Worm (Caenorhabditis elegans) whole organism, L2 larva: ENCODE data around the gene H12D21.6.
"Not testable (repeated sequence)": the region's sequence is repeated elsewhere in the genome, so short reads cannot be mapped to it uniquely, and the experiment has no call there.

Experiments used
- F13H6.1 ChIP-seq: sonication (generic microtip); optimal IDR thresholded peaks from 2 replicates; lab custom pipeline; 2016; ENCODE audit warnings: missing genetic modification characterization, missing compliant biosample characterization
- R02D3.7 ChIP-seq: fragments of 150-350 bp; optimal IDR thresholded peaks from 2 replicates; lab custom pipeline; 2014; ENCODE audit warnings: missing biosample characterization, missing genetic modification characterization
- Y55F3AM.14 ChIP-seq: fragments of 200-800 bp; sonication (Bioruptor generic); optimal IDR thresholded peaks from 2 replicates; lab custom pipeline; 2018; ENCODE audit warnings: mild to moderate bottlenecking, missing genetic modification characterization, missing compliant biosample characterization
- ZK546.5 ChIP-seq: sonication (generic microtip); optimal IDR thresholded peaks from 2 replicates; lab custom pipeline; 2017; ENCODE audit warnings: missing biosample characterization, missing genetic modification characterization
- aly-2 ChIP-seq: fragments of 150-350 bp; optimal IDR thresholded peaks from 2 replicates; lab custom pipeline; 2014; ENCODE audit warnings: missing biosample characterization, missing genetic modification characterization
- blmp-1 ChIP-seq: sonication (generic microtip); optimal IDR thresholded peaks from 2 replicates; lab custom pipeline; 2017; ENCODE audit warnings: missing genetic modification characterization, mild to moderate bottlenecking, missing compliant biosample characterization, antibody characterized with exemption, moderate library complexity; ENCODE audit not compliant: insufficient read depth
- crh-2 ChIP-seq: sonication (generic microtip); optimal IDR thresholded peaks from 2 replicates; lab custom pipeline; 2017; ENCODE audit warnings: missing biosample characterization, missing genetic modification characterization
- elt-1 ChIP-seq: fragments of 150-350 bp; optimal IDR thresholded peaks from 2 replicates; lab custom pipeline; 2014; ENCODE audit warnings: missing biosample characterization, missing genetic modification characterization
- elt-3 ChIP-seq: sonication (generic microtip); optimal IDR thresholded peaks from 2 replicates; lab custom pipeline; 2017; ENCODE audit warnings: missing biosample characterization, missing genetic modification characterization
- fos-1 ChIP-seq: fragments of 150-350 bp; optimal IDR thresholded peaks from 2 replicates; lab custom pipeline; 2014; ENCODE audit warnings: missing biosample characterization, missing genetic modification characterization
- gmeb-1 ChIP-seq: fragments of 150-350 bp; optimal IDR thresholded peaks from 2 replicates; lab custom pipeline; 2014; ENCODE audit warnings: missing biosample characterization, missing genetic modification characterization
- lin-11 ChIP-seq: fragments of 150-350 bp; sonication (generic microtip); optimal IDR thresholded peaks from 2 replicates; lab custom pipeline; 2014; ENCODE audit warnings: missing biosample characterization, missing genetic modification characterization, inconsistent platforms, mixed read lengths
- lin-13 ChIP-seq: fragments of 150-350 bp; optimal IDR thresholded peaks from 2 replicates; lab custom pipeline; 2014; ENCODE audit warnings: missing biosample characterization, missing genetic modification reagents, missing genetic modification characterization
- mab-5 ChIP-seq: fragments of 150-350 bp; optimal IDR thresholded peaks from 2 replicates; lab custom pipeline; 2014; ENCODE audit warnings: missing biosample characterization, missing genetic modification characterization
- mdl-1 ChIP-seq, 2 experiments: fragments of 150-350 bp in 1 of 2; sonication (generic microtip) in 1 of 2; optimal IDR thresholded peaks; 2 replicates each; lab custom pipeline; 2017; ENCODE audit warnings: missing biosample characterization in 2 of 2, missing genetic modification characterization in 2 of 2
- nhr-11 ChIP-seq: fragments of 150-350 bp; optimal IDR thresholded peaks from 2 replicates; lab custom pipeline; 2014; ENCODE audit warnings: missing biosample characterization, missing genetic modification characterization
- nhr-12 ChIP-seq: fragments of 150-350 bp; optimal IDR thresholded peaks from 2 replicates; lab custom pipeline; 2014; ENCODE audit warnings: missing biosample characterization, missing genetic modification characterization
- nhr-129 ChIP-seq: fragments of 150-350 bp; optimal IDR thresholded peaks from 2 replicates; lab custom pipeline; 2014; ENCODE audit warnings: missing biosample characterization, missing genetic modification characterization
- nhr-21 ChIP-seq: fragments of 150-350 bp; optimal IDR thresholded peaks from 2 replicates; lab custom pipeline; 2014; ENCODE audit warnings: missing biosample characterization, missing genetic modification characterization
- nhr-23 ChIP-seq: fragments of 150-350 bp; optimal IDR thresholded peaks from 2 replicates; lab custom pipeline; 2014; ENCODE audit warnings: missing biosample characterization, missing genetic modification reagents, missing genetic modification characterization
- nhr-6 ChIP-seq: fragments of 150-350 bp; optimal IDR thresholded peaks from 2 replicates; lab custom pipeline; 2014; ENCODE audit warnings: missing biosample characterization, missing genetic modification characterization
- nhr-77 ChIP-seq: fragments of 150-350 bp; optimal IDR thresholded peaks from 2 replicates; lab custom pipeline; 2014; ENCODE audit warnings: missing biosample characterization, missing genetic modification characterization
- sem-4 ChIP-seq: fragments of 150-350 bp; optimal IDR thresholded peaks from 2 replicates; lab custom pipeline; 2014; ENCODE audit warnings: missing biosample characterization, missing genetic modification reagents, missing genetic modification characterization
- sma-3 ChIP-seq: sonication (generic microtip); optimal IDR thresholded peaks from 2 replicates; lab custom pipeline; 2016; ENCODE audit warnings: missing genetic modification reagents, missing genetic modification characterization, missing compliant biosample characterization
- sma-9 ChIP-seq, 2 experiments: fragments of 150-350 bp in 1 of 2; sonication (generic microtip) in 1 of 2; optimal IDR thresholded peaks; 2 replicates each; lab custom pipeline; 2014 to 2016; ENCODE audit warnings: missing genetic modification characterization in 2 of 2, mild to moderate bottlenecking in 1 of 2, missing biosample characterization in 1 of 2, missing compliant biosample characterization in 1 of 2, missing genetic modification reagents in 1 of 2, moderate library complexity in 1 of 2
- zag-1 ChIP-seq: fragments of 150-350 bp; optimal IDR thresholded peaks from 2 replicates; lab custom pipeline; 2014; ENCODE audit warnings: missing biosample characterization, missing genetic modification characterization
- ztf-1 ChIP-seq: fragments of 200-800 bp; sonication (Bioruptor generic); conservative IDR thresholded peaks from 2 replicates; pipeline ENCODE4 v1.3.6; 2022; ENCODE audit warnings: missing genetic modification characterization, missing compliant biosample characterization
- ztf-11 ChIP-seq: sonication (generic microtip); optimal IDR thresholded peaks from 2 replicates; lab custom pipeline; 2017; ENCODE audit warnings: missing biosample characterization, missing genetic modification characterization

Gene H12D21.6

DNA sequence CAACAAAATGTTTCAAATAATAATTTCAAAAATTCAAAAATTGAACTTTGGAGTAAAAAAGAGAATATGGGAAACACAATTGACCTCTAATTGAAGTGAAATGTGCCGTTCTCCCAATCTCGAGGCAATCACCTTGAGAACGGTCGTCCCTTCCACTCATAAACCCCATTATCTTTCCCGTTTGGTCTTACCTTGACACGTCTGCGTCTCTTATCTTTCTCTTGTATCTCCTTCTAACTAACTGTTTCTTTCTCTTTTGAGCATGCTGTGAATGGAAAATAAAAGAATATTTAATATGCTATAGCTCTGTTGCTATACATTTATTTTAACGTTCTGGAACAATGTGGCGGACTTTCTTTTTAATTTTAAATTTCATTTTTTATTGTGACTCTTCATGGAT, 1.9 kb upstream of the H12D21.6 start, which contains the start of gene H12D21.10:
Gene H12D21.10 (plus strand): TSS at position 260 of the 400 bp plus-strand sequence.
- TF ChIP-seq nhr-12 (no peak), nhr-23 (tag; lab: Kevin White, UChicago) (no peak), nhr-129 (tag; lab: Kevin White, UChicago) (no peak), elt-1 (tag; lab: Kevin White, UChicago) (no peak), elt-3 (tag; lab: Kevin White, UChicago) (no peak), lin-13 (GFP tag; lab: Kevin White, UChicago) (no peak), blmp-1 (tag; lab: Kevin White, UChicago) (no peak), sem-4 (tag; lab: Kevin White, UChicago) (no peak), aly-2 (tag; lab: Kevin White, UChicago) (no peak), ztf-11 (tag; lab: Kevin White, UChicago) (no peak), Y55F3AM.14 (no peak), nhr-11 (tag; lab: Kevin White, UChicago) (no peak), sma-3 (GFP tag; lab: Kevin White, UChicago) (no peak), nhr-77 (tag; lab: Kevin White, UChicago) (no peak)
- TF ChIP-seq, all 48 proteins: peak for 0

DNA sequence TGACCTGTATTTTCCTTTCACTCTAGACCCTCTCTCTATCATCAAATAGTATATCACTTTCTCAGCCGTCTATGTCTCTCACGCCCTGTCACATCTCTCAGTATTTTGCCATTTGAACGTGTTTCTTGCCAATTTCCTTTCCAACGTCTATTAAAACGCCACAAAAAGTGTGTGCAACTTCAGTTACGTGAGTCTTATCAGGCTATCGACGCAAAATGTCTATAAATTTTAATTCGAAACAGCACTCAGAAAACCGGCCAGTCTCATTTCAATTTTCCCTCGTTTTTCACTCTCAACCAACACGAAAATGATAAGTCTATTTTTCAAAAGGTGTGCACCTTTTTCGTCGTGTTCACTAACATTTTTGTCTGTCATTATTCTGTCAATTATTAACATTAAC, 2.1 kb downstream of the H12D21.6 start, which contains the start of gene mpst-3:
Gene mpst-3 (plus strand): TSS at position 91 of the 400 bp plus-strand sequence.
- TF ChIP-seq crh-2 (tag; lab: Kevin White, UChicago) (peak; percentile 16), fos-1 (tag; lab: Kevin White, UChicago) (peak; percentile 60), R02D3.7 (tag; lab: Kevin White, UChicago) (no peak), sma-9 (GFP tag; optimal IDR thresholded peaks at IDR 0.05; lab: Kevin White, UChicago) (peak; percentile 8), sma-9 (tag; optimal IDR thresholded peaks at IDR 0.05; lab: Kevin White, UChicago) (no peak)

DNA sequence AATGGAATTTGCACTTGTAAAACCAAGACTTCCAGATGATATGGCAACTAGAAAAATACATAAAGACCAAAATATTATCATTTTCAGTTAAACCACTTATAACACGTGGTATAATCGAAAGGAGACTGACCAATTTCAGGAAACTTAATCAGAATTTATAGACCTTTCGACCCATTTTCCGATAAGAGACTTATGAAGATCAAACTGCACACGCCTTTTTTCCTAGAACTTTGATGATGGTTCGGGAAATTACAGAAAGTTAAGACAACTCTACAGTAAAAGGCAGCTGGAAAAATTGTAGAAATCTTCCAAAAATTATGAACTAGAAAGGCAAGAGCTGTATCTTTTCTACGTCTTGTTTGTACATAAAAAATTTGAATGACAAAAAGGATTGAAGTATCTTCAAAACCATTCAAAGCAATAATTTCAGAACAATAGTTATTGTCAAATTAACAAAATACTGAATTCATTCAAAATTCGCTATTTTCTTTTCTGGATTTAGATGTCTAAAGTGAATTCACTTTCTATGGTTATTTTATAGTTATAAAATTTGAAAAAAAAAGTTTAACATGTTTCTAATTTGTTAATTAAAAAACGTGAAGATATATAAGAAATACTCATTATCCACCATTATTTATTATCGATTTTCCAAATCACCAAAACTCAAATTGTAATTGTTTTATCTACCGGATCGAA, 4.1 kb downstream of the H12D21.6 start, which contains the start of the genes mpst-2 and H12D21.5:
Gene mpst-2 (minus strand): TSS at position 101 of the 696 bp plus-strand sequence.
Gene H12D21.5 (plus strand): TSS at position 646 of the 696 bp plus-strand sequence.
- TF ChIP-seq mab-5 (tag; lab: Kevin White, UChicago) = no peak
- TF ChIP-seq ZK546.5 (tag; lab: Kevin White, UChicago) = no peak
- no peak for TF ChIP-seq blmp-1 (tag; lab: Kevin White, UChicago)
- no peak for TF ChIP-seq zag-1 (tag; lab: Kevin White, UChicago)
- TF ChIP-seq ztf-11 (tag; lab: Kevin White, UChicago) = no peak
- TF ChIP-seq mdl-1 (tag; optimal IDR thresholded peaks at IDR 0.05; lab: Kevin White, UChicago) = no peak
- TF ChIP-seq nhr-6 (tag; lab: Kevin White, UChicago) = no peak
- TF ChIP-seq aly-2 (tag; lab: Kevin White, UChicago) = no peak

DNA sequence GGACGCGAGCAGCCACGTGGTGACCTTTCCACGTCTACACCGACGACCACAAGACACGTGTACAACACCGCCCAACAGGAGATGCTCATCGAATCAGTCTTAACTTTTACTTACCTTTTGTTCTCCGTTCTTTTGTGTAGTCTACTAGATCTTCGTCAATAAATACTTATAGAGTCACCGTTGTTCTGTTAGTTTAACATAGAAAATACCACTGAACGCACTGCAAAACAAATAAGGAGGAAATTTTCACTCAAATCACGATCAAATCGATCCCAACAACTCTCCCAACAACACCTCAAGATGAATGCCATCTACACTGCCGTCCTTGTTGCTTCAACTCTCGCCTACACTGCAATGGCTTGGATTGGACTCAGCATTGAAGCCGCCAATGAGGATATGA, 6.8 kb downstream of the H12D21.6 start, which contains the start of gene nspa-2:
Gene nspa-2 (plus strand): TSS at position 301 of the 400 bp plus-strand sequence.
- TF ChIP-seq gmeb-1 (tag; lab: Kevin White, UChicago); nhr-129 (tag; lab: Kevin White, UChicago); ztf-1 (GFP tag; lab: Robert Waterston, UW): not testable (repeated sequence)

DNA sequence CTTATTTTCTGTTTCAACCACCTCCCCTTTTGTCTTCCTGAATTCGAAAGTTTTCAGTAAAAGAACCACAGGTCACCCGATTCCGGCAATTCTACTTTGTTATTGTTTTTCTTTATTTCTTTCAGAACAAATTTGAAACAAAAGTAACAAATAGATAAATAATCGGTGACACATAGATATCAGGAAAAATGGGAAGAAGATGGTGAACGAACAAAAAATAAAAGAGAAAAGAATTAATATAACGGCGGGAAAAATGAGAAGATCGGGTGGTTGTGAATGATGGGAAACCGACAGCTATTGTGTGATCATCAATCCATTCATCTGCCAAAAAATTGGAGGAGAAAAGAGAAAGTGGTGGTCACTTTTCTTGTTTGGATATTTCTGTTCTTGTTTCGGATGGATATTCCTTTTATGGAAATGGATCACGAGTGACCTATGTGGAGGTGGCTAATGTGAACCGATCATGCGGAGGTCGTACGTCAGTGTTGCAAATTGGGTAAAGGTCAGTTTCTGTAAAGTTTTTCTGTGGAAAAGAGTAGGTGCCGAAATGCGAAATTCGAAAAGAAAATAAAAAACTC, 20.3 kb downstream of the H12D21.6 start:
- TF ChIP-seq blmp-1 (tag; lab: Kevin White, UChicago) = peak; percentile 26
- no peak for TF ChIP-seq lin-11 (tag; lab: Kevin White, UChicago)
- TF ChIP-seq nhr-129 (tag; lab: Kevin White, UChicago) = no peak
- TF ChIP-seq, all 48 proteins: peak for 1

DNA sequence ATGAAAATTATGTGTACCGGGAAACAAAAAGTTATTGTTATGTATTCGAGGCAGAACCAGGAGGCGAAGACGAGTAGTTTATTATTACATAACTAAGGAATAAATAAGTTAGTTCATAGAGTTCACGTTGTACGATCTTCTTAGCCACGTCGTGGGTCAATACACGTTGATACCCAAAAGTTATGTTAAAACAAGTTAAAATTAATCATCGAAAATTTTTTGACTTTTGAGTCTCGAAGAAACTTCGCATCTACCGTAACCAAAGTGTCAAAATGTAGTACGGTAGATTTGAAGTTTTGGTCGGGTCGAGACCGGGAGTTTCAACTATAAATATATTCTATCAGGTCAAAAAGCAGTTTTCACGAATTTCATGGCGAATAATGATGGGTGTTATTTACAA, 20.9 kb downstream of the H12D21.6 start, which contains the start of gene ZC412.10:
Gene ZC412.10 (minus strand): TSS at position 101 of the 400 bp plus-strand sequence.
- not testable (repeated sequence) for TF ChIP-seq nhr-21; Y55F3AM.14; F13H6.1 (tag; lab: Kevin White, UChicago)
